Fruit fly (Drosophila melanogaster): ENCODE measurements around the gene TwdlO.

The TwdlO gene

dm6 chr3R:26621314-26621813 lies 5.2 kb downstream of the TwdlO start, which contains the start of gene TwdlP:
TSS of gene TwdlP (minus strand) at chr3R:26621364.
- TF ChIP-seq CG10631 (GFP tag; optimal IDR thresholded peaks at IDR 0.05): no peak
- TF ChIP-seq CG11902 (GFP tag; optimal IDR thresholded peaks at IDR 0.05): no peak
- no peak for TF ChIP-seq pdm3 (GFP tag; optimal IDR thresholded peaks at IDR 0.05)
- no peak for TF ChIP-seq CG6808 (GFP tag; optimal IDR thresholded peaks at IDR 0.05)
- TF ChIP-seq vri (GFP tag; optimal IDR thresholded peaks at IDR 0.05): no peak
- no peak for TF ChIP-seq Smox (GFP tag; optimal IDR thresholded peaks at IDR 0.05)
- no peak for TF ChIP-seq CG3032 (tag; optimal IDR thresholded peaks at IDR 0.05)
- TF ChIP-seq CG11294 (GFP tag; IDR thresholded peaks at IDR 0.05): no peak

- no peak for TF ChIP-seq CG10631 (GFP tag; optimal IDR thresholded peaks at IDR 0.05)
- TF ChIP-seq CG1621 (tag; optimal IDR thresholded peaks at IDR 0.05): no peak
- TF ChIP-seq CG6792 (GFP tag; optimal IDR thresholded peaks at IDR 0.05): no peak
- TF ChIP-seq CG8632 (GFP tag; optimal IDR thresholded peaks at IDR 0.05): no peak
- no peak for TF ChIP-seq acj6 (GFP tag; optimal IDR thresholded peaks at IDR 0.05)
- no peak for TF ChIP-seq Eip75B (GFP tag; optimal IDR thresholded peaks at IDR 0.05)
- TF ChIP-seq OdsH (GFP tag; optimal IDR thresholded peaks at IDR 0.05): no peak
- TF ChIP-seq CG6163 (GFP tag; IDR thresholded peaks at IDR 0.05): no peak
- no peak for TF ChIP-seq Hr39 (GFP tag; optimal IDR thresholded peaks at IDR 0.05)
- TF ChIP-seq CG3919 (GFP tag; optimal IDR thresholded peaks at IDR 0.05): no peak
- TF ChIP-seq dsx (GFP tag; optimal IDR thresholded peaks at IDR 0.05; ENCODE audit: poor library complexity, severe bottlenecking): no peak
- no peak for TF ChIP-seq pdm3 (GFP tag; optimal IDR thresholded peaks at IDR 0.05)
- no peak for TF ChIP-seq CG11902 (GFP tag; optimal IDR thresholded peaks at IDR 0.05)
- TF ChIP-seq CG11294 (GFP tag; IDR thresholded peaks at IDR 0.05): no peak
Measured at dm6 chr3R:26618818-26619217, 7.7 kb downstream of the TwdlO start, which contains the start of gene TwdlM. TSS of gene TwdlM (plus strand) at chr3R:26619118.

DNA sequence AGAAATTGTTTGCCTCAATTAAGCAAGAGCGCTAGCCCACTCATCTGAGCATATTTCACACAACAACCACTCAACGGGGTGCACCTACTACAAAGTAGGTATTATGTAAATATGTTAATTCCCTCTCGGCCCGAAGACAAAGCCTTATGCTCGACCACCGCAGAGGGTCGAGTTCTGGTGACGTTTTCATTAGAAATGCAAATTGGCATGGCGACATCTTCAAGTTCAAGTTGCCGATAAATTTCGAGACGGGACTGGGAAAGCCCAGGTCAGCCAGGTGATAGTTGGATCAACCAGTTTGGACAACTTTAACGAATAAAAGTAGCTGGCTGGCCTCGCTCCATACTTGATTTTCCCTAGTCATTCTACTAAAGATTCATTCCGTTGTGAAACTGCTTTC lies 11.1 kb downstream of the TwdlO start:
- TF ChIP-seq Ets21C (GFP tag; optimal IDR thresholded peaks at IDR 0.05) (no peak), CG7368 (GFP tag; optimal IDR thresholded peaks at IDR 0.05) (no peak), CG1621 (tag; optimal IDR thresholded peaks at IDR 0.05) (no peak), Hr38 (GFP tag; optimal IDR thresholded peaks at IDR 0.05) (no peak), net (GFP tag; optimal IDR thresholded peaks at IDR 0.05) (no peak), CG6163 (GFP tag; IDR thresholded peaks at IDR 0.05) (no peak), eg (GFP tag; IDR thresholded peaks at IDR 0.05) (no peak)

- no peak for TF ChIP-seq acj6 (GFP tag; optimal IDR thresholded peaks at IDR 0.05)
- TF ChIP-seq CG15336 (GFP tag; IDR thresholded peaks at IDR 0.05): no peak
- no peak for TF ChIP-seq Ets21C (GFP tag; optimal IDR thresholded peaks at IDR 0.05)
- no peak for TF ChIP-seq CG8632 (GFP tag; optimal IDR thresholded peaks at IDR 0.05)
- no peak for TF ChIP-seq fkh (GFP tag; optimal IDR thresholded peaks at IDR 0.05)
- no peak for TF ChIP-seq esn (GFP tag; optimal IDR thresholded peaks at IDR 0.05)
- no peak for TF ChIP-seq CG16779 (tag; optimal IDR thresholded peaks at IDR 0.05)
- no peak for TF ChIP-seq salr (GFP tag; optimal IDR thresholded peaks at IDR 0.05)
- no peak for TF ChIP-seq CG11294 (GFP tag; IDR thresholded peaks at IDR 0.05)
- no peak for TF ChIP-seq ss (GFP tag; optimal IDR thresholded peaks at IDR 0.05)
- TF ChIP-seq Met (GFP tag; optimal IDR thresholded peaks at IDR 0.05): no peak
- no peak for TF ChIP-seq Hr38 (GFP tag; optimal IDR thresholded peaks at IDR 0.05)
- TF ChIP-seq vri (GFP tag; optimal IDR thresholded peaks at IDR 0.05): no peak
Measured at dm6 chr3R:26606498-26606897, 20.0 kb downstream of the TwdlO start.

DNA sequence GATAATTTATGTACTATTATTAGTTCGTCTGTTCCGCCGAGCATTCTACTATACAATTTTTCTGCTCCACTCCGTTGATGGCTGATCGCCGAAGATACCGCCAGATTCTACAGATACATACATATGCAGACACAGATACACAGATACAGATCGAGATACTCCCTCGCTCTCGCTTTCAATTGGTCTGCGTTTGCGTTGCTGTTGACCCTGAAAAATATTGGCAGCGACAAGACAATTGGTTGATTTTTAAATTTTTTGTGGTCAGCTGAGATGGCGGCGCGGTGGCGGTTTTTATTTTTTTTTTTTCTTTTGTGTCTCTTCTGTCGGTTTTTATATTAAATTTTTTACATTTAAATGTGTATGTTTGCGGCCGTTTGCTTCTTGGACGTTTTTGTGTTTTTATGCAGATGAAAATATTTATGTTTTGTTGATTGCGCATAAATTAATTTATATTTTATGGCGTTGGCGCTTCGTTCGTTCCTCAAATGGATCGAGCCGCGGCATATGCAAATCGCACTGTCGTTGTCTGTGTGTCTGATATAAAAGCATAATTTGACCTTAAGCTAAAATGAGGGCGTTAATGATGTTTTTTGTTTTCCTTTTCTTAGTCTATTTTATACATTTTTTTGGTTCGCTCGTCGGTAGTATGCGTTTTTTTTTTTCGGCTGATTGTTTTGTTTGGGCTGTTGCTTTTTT lies 32.5 kb downstream of the TwdlO start:
- TF ChIP-seq pdm3 (GFP tag; optimal IDR thresholded peaks at IDR 0.05) (no peak), CG7368 (GFP tag; optimal IDR thresholded peaks at IDR 0.05) (no peak)

Data from whole organism, prepupa.